Fruit fly (Drosophila melanogaster) whole organism, embryonic: ENCODE results near the gene Rnb.

Experiments used
- ATbp ChIP-seq: fragments of 200-800 bp; sonication (Bioruptor generic); optimal IDR thresholded peaks from 2 replicates; lab custom pipeline; 2017; ENCODE audit warnings: missing biosample characterization, mild to moderate bottlenecking, missing genetic modification characterization, missing genetic modification reagents
- B-H2 ChIP-seq: fragments of 200-800 bp; sonication (Bioruptor generic); optimal IDR thresholded peaks from 2 replicates; lab custom pipeline; 2018; ENCODE audit warnings: missing biosample characterization, mild to moderate bottlenecking, missing genetic modification characterization
- Bgb ChIP-seq: fragments of 200-800 bp; sonication (Bioruptor generic); IDR thresholded peaks from 2 replicates; pipeline ENCODE4 v1.3.6; 2022; ENCODE audit warnings: missing biosample characterization, missing genetic modification characterization; ENCODE audit not compliant: partially characterized antibody
- BtbVII ChIP-seq: fragments of 200-800 bp; sonication (Bioruptor generic); optimal IDR thresholded peaks from 3 replicates; lab custom pipeline; 2017; ENCODE audit warnings: missing biosample characterization, mild to moderate bottlenecking, missing genetic modification characterization
- Bteb2 ChIP-seq: fragments of 200-800 bp; sonication (Bioruptor generic); optimal IDR thresholded peaks from 2 replicates; lab custom pipeline; 2016; ENCODE audit warnings: missing biosample characterization, missing genetic modification characterization
- CG10462 ChIP-seq: fragments of 200-800 bp; sonication (Bioruptor generic); optimal IDR thresholded peaks from 2 replicates; lab custom pipeline; 2016; ENCODE audit warnings: missing biosample characterization, missing genetic modification characterization
- CG11696 ChIP-seq: fragments of 200-800 bp; sonication (Bioruptor generic); IDR thresholded peaks from 2 replicates; pipeline ENCODE4 v1.3.6; 2022; ENCODE audit warnings: missing biosample characterization, missing genetic modification characterization
- CG12071 ChIP-seq: fragments of 200-800 bp; sonication (Bioruptor generic); optimal IDR thresholded peaks from 3 replicates; lab custom pipeline; 2018; ENCODE audit warnings: missing biosample characterization, mild to moderate bottlenecking, missing genetic modification characterization
- CG12104 ChIP-seq: fragments of 200-800 bp; sonication (Bioruptor generic); optimal IDR thresholded peaks from 3 replicates; lab custom pipeline; 2016; ENCODE audit warnings: missing biosample characterization, missing genetic modification characterization
- CG13287 ChIP-seq: fragments of 200-800 bp; sonication (Bioruptor generic); IDR thresholded peaks from 2 replicates; pipeline ENCODE4 v1.3.6; 2022; ENCODE audit warnings: missing biosample characterization, missing genetic modification characterization; ENCODE audit not compliant: partially characterized antibody
- CG14014 ChIP-seq: fragments of 200-800 bp; sonication (Bioruptor generic); IDR thresholded peaks from 2 replicates; pipeline ENCODE4 v1.3.6; 2022; ENCODE audit warnings: missing biosample characterization, missing genetic modification characterization
- CG16863 ChIP-seq: fragments of 200-800 bp; sonication (Bioruptor generic); optimal IDR thresholded peaks from 3 replicates; lab custom pipeline; 2016; ENCODE audit warnings: missing biosample characterization, missing genetic modification characterization
- CG34224 ChIP-seq: fragments of 200-800 bp; sonication (Bioruptor generic); IDR thresholded peaks from 3 replicates; pipeline ENCODE4 v1.3.6; 2022; ENCODE audit warnings: missing biosample characterization, missing genetic modification characterization; ENCODE audit not compliant: partially characterized antibody
- CG4360 ChIP-seq: fragments of 200-800 bp; sonication (Bioruptor generic); IDR thresholded peaks from 2 replicates; pipeline ENCODE4 v1.3.6; 2022; ENCODE audit warnings: missing biosample characterization, missing genetic modification characterization
- CG4707 ChIP-seq: fragments of 200-800 bp; sonication (Bioruptor generic); optimal IDR thresholded peaks from 2 replicates; lab custom pipeline; 2018; ENCODE audit warnings: missing biosample characterization, mild to moderate bottlenecking, missing genetic modification characterization, moderate library complexity
- CG6854 ChIP-seq: fragments of 200-800 bp; sonication (Bioruptor generic); optimal IDR thresholded peaks from 3 replicates; lab custom pipeline; 2017; ENCODE audit warnings: missing biosample characterization, mild to moderate bottlenecking, missing genetic modification characterization
- CG7987 ChIP-seq: fragments of 200-800 bp; sonication (Bioruptor generic); optimal IDR thresholded peaks from 2 replicates; lab custom pipeline; 2018; ENCODE audit warnings: missing biosample characterization, mild to moderate bottlenecking, missing genetic modification characterization, moderate library complexity
- CG8359 ChIP-seq: fragments of 200-800 bp; sonication (Bioruptor generic); optimal IDR thresholded peaks from 2 replicates; lab custom pipeline; 2017; ENCODE audit warnings: missing biosample characterization, mild to moderate bottlenecking, missing genetic modification characterization, borderline replicate concordance
- CrebB ChIP-seq: fragments of 200-800 bp; sonication (Bioruptor generic); optimal IDR thresholded peaks from 3 replicates; lab custom pipeline; 2018; ENCODE audit warnings: missing biosample characterization, mild to moderate bottlenecking, missing genetic modification characterization
- Dbx ChIP-seq: fragments of 200-800 bp; sonication (Bioruptor generic); IDR thresholded peaks from 3 replicates; pipeline ENCODE4 v1.3.6; 2022; ENCODE audit warnings: missing biosample characterization, missing genetic modification characterization
- Dll ChIP-seq: fragments of 200-800 bp; sonication (Bioruptor generic); IDR thresholded peaks from 4 replicates; pipeline ENCODE4 v1.3.6; 2022; ENCODE audit warnings: missing biosample characterization, missing genetic modification characterization; ENCODE audit not compliant: partially characterized antibody
- Drgx ChIP-seq: fragments of 200-800 bp; sonication (Bioruptor generic); IDR thresholded peaks from 2 replicates; pipeline ENCODE4 v1.3.6; 2022; ENCODE audit warnings: missing biosample characterization, missing genetic modification characterization
- HLHmδ ChIP-seq: fragments of 200-800 bp; sonication (Bioruptor generic); optimal IDR thresholded peaks from 2 replicates; lab custom pipeline; 2018; ENCODE audit warnings: missing biosample characterization, mild to moderate bottlenecking, missing genetic modification characterization, moderate library complexity
- Sry-β ChIP-seq: fragments of 200-800 bp; sonication (Bioruptor generic); optimal IDR thresholded peaks from 2 replicates; lab custom pipeline; 2018; ENCODE audit warnings: missing biosample characterization, mild to moderate bottlenecking, missing genetic modification characterization, moderate library complexity
- Stat92E ChIP-seq, 3 experiments: fragments of >200 bp in 2 of 3; fragments of 200-800 bp in 1 of 3; sonication (Bioruptor generic) in 1 of 3; optimal IDR thresholded peaks; 2 replicates each; lab custom pipeline; 2017 to 2019; ENCODE audit warnings: missing biosample characterization in 3 of 3, missing genetic modification characterization in 3 of 3, mild to moderate bottlenecking in 1 of 3, moderate library complexity in 1 of 3
- Tbp ChIP-seq: fragments of >200 bp; optimal IDR thresholded peaks from 2 replicates; lab custom pipeline; 2018; ENCODE audit warnings: missing biosample characterization, missing genetic modification characterization
- YL-1 ChIP-seq: fragments of 200-800 bp; sonication (Bioruptor generic); optimal IDR thresholded peaks from 3 replicates; lab custom pipeline; 2017; ENCODE audit warnings: missing biosample characterization, mild to moderate bottlenecking, missing genetic modification characterization
- ato ChIP-seq: fragments of 200-800 bp; sonication (Bioruptor generic); IDR thresholded peaks from 2 replicates; pipeline ENCODE4 v1.3.6; 2022; ENCODE audit warnings: missing biosample characterization, missing genetic modification characterization; ENCODE audit not compliant: partially characterized antibody
- bbx ChIP-seq: fragments of 200-800 bp; sonication (Bioruptor generic); IDR thresholded peaks from 2 replicates; pipeline ENCODE4 v1.3.6; 2022; ENCODE audit warnings: missing biosample characterization, missing genetic modification characterization; ENCODE audit not compliant: partially characterized antibody
- cad ChIP-seq: fragments of >200 bp; optimal IDR thresholded peaks from 2 replicates; lab custom pipeline; 2017; ENCODE audit warnings: missing biosample characterization, missing genetic modification characterization
- chinmo ChIP-seq: fragments of 200-800 bp; sonication (Bioruptor generic); IDR thresholded peaks from 4 replicates; pipeline ENCODE4 v1.3.6; 2022; ENCODE audit warnings: missing biosample characterization, missing genetic modification characterization; ENCODE audit not compliant: partially characterized antibody
- ci ChIP-seq: fragments of 200-800 bp; sonication (Bioruptor generic); IDR thresholded peaks from 3 replicates; pipeline ENCODE4 v1.3.6; 2022; ENCODE audit warnings: missing biosample characterization, missing genetic modification characterization
- insv ChIP-seq, 2 experiments: fragments of 200-800 bp; sonication (Bioruptor generic); optimal IDR thresholded peaks; 3 replicates each; lab custom pipeline; 2016 to 2018; ENCODE audit warnings: missing biosample characterization in 2 of 2, missing genetic modification characterization in 2 of 2
- onecut ChIP-seq: fragments of 200-800 bp; sonication (Bioruptor generic); IDR thresholded peaks from 2 replicates; pipeline ENCODE4 v1.3.6; 2022; ENCODE audit warnings: missing biosample characterization, missing genetic modification characterization
- pb ChIP-seq: fragments of 200-800 bp; sonication (Bioruptor generic); optimal IDR thresholded peaks from 3 replicates; lab custom pipeline; 2016; ENCODE audit warnings: missing biosample characterization, missing genetic modification characterization
- pfk ChIP-seq: fragments of 200-800 bp; sonication (Bioruptor generic); optimal IDR thresholded peaks from 2 replicates; lab custom pipeline; 2018; ENCODE audit warnings: missing biosample characterization, mild to moderate bottlenecking, missing genetic modification characterization, moderate library complexity
- run ChIP-seq: fragments of 200-800 bp; sonication (Bioruptor generic); optimal IDR thresholded peaks from 3 replicates; lab custom pipeline; 2018; ENCODE audit warnings: missing biosample characterization, mild to moderate bottlenecking, missing genetic modification characterization
- sd ChIP-seq: fragments of 200-800 bp; sonication (Bioruptor generic); optimal IDR thresholded peaks from 3 replicates; lab custom pipeline; 2018; ENCODE audit warnings: missing biosample characterization, mild to moderate bottlenecking, missing genetic modification characterization, moderate library complexity
- sna ChIP-seq: fragments of 200-800 bp; sonication (Bioruptor generic); IDR thresholded peaks from 2 replicates; pipeline ENCODE4 v1.3.6; 2022; ENCODE audit warnings: missing biosample characterization, missing genetic modification characterization; ENCODE audit not compliant: partially characterized antibody
- so ChIP-seq: fragments of 200-800 bp; sonication (Bioruptor generic); IDR thresholded peaks from 3 replicates; pipeline ENCODE4 v1.3.6; 2022; ENCODE audit warnings: missing biosample characterization, missing genetic modification characterization
- sqz ChIP-seq: fragments of 200-800 bp; sonication (Bioruptor generic); optimal IDR thresholded peaks from 3 replicates; lab custom pipeline; 2018; ENCODE audit warnings: missing biosample characterization, mild to moderate bottlenecking, missing genetic modification characterization
- tna ChIP-seq: fragments of 200-800 bp; sonication (Bioruptor generic); IDR thresholded peaks from 2 replicates; pipeline ENCODE4 v1.3.6; 2022; ENCODE audit warnings: missing biosample characterization, missing genetic modification characterization; ENCODE audit not compliant: partially characterized antibody
- unpg ChIP-seq: fragments of 200-800 bp; sonication (Bioruptor generic); optimal IDR thresholded peaks from 3 replicates; lab custom pipeline; 2018; ENCODE audit warnings: missing biosample characterization, mild to moderate bottlenecking, missing genetic modification characterization, moderate library complexity
- vvl ChIP-seq: fragments of 200-800 bp; sonication (Bioruptor generic); IDR thresholded peaks from 2 replicates; pipeline ENCODE4 v1.3.6; 2022; ENCODE audit warnings: missing biosample characterization, missing genetic modification characterization
- yki ChIP-seq: fragments of >200 bp; optimal IDR thresholded peaks from 3 replicates; lab custom pipeline; 2018
- z ChIP-seq: fragments of 200-800 bp; sonication (Bioruptor generic); IDR thresholded peaks from 3 replicates; pipeline ENCODE4 v1.3.6; 2022; ENCODE audit warnings: missing biosample characterization, missing genetic modification characterization

The Rnb gene

DNA sequence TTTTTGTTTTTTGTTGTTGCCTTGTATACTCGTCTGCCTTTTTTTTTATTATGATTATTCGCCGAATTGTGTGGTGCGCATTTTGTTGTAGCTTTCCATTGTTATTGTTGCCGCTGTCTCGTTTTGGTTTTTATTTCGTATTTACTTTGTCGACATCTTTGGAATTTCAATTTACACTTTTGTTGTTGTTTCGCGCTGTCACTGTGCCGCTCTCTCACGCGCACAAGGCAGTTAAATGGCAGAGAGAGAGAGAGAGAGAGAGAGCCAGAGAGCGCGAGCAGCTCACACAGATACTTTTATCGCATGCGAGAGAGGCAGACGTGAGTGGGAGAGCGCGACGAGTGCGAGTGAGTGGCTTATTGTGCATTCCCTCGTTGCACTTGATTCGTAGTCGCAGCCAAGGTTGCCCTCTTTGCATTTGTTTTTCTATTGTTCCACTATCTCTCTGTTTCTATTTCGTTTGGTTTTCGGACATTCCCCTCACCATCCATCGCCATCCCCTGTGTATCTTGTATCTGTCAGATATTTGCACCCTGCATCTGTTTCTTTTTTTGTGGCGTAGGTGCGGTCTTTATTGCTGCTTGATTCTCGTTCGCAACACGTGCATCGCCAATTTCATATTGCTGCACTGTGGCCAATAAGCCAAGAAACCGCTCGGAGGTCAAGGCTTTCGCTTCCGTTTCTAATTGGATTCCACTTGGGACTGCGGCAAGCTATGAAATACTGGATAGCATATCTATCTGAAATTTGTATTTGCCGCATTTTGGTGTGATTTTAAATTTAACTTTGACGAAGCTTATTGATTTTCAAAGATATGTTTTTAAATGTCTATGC, 24.6 kb downstream of the Rnb start (continued):
- TF ChIP-seq pfk (GFP tag; lab: Kevin White, UChicago), result peak; percentile 48
- peak in 1 of 3 experiments; percentile 15 for TF ChIP-seq Stat92E (GFP tag; optimal IDR thresholded peaks at IDR 0.05; lab: Kevin White, UChicago)
- TF ChIP-seq CG7987, result peak; percentile 43
- peak; percentile 98 for TF ChIP-seq sd (tag; lab: Kevin White, UChicago)
- TF ChIP-seq Sry-β, result no peak
- peak; percentile 44 to 91 for TF ChIP-seq insv (GFP tag; optimal IDR thresholded peaks at IDR 0.05; lab: Kevin White, UChicago)
- peak; percentile 53 for TF ChIP-seq CG6854 (GFP tag; lab: Kevin White, UChicago)
- TF ChIP-seq Drgx, result 0 out of 2 replicates have a peak, but pooled peaks have one; percentile 37
- TF ChIP-seq CG12104, result no peak
- peak; percentile 38 for TF ChIP-seq cad (GFP tag; lab: Kevin White, UChicago)
- TF ChIP-seq run (tag; lab: Kevin White, UChicago), result peak; percentile 24
- peak; percentile 49; the same call in 1 of the 2 replicates for TF ChIP-seq tna (GFP tag; lab: Robert Waterston, UW)
- peak; percentile 26 for TF ChIP-seq BtbVII
- TF ChIP-seq vvl (GFP tag; lab: Robert Waterston, UW), result peak; percentile 43; the same call in 1 of the 2 replicates
- TF ChIP-seq bbx, result peak; percentile 71
- peak; percentile 85 for TF ChIP-seq CG34224
- TF ChIP-seq ATbp (GFP tag; lab: Kevin White, UChicago), result peak; percentile 40
- 0 out of 2 replicates have a peak, but pooled peaks have one; percentile 47 for TF ChIP-seq sna
- peak; percentile 38; the same call in 1 of the 2 replicates for TF ChIP-seq Bgb (GFP tag; lab: Robert Waterston, UW)
- no peak for TF ChIP-seq Bteb2
- TF ChIP-seq Tbp (GFP tag; lab: Kevin White, UChicago), result peak; percentile 83
- peak; percentile 97 for TF ChIP-seq chinmo (GFP tag; lab: Robert Waterston, UW)
- TF ChIP-seq ato (GFP tag; lab: Robert Waterston, UW), result no peak
- peak; percentile 23 for TF ChIP-seq B-H2 (GFP tag; lab: Kevin White, UChicago)
- TF ChIP-seq Dbx (GFP tag; lab: Robert Waterston, UW), result peak; percentile 13; the same call in 1 of the 3 replicates
- TF ChIP-seq onecut (GFP tag; lab: Robert Waterston, UW), result 0 out of 2 replicates have a peak, but pooled peaks have one; percentile 25
- TF ChIP-seq sqz (GFP tag; lab: Kevin White, UChicago), result peak; percentile 54
- peak; percentile 30 for TF ChIP-seq unpg (GFP tag; lab: Kevin White, UChicago)
- peak; percentile 98 for TF ChIP-seq z (GFP tag; lab: Robert Waterston, UW)
- TF ChIP-seq pb (GFP tag; lab: Kevin White, UChicago), result no peak
- TF ChIP-seq CG16863 (GFP tag; lab: Kevin White, UChicago), result no peak
- peak; percentile 8 for TF ChIP-seq YL-1 (GFP tag; lab: Kevin White, UChicago)
- TF ChIP-seq CrebB (tag; lab: Kevin White, UChicago), result peak; percentile 56
- peak; percentile 20 for TF ChIP-seq CG8359 (GFP tag; lab: Kevin White, UChicago)
- TF ChIP-seq CG4707 (GFP tag; lab: Kevin White, UChicago), result peak; percentile 22
- TF ChIP-seq Dll (GFP tag; lab: Robert Waterston, UW), result peak; percentile 62; the same call in 3 of the 4 replicates
- TF ChIP-seq so (GFP tag; lab: Robert Waterston, UW), result peak; percentile 47; the same call in 2 of the 3 replicates
- peak; percentile 29; the same call in 1 of the 2 replicates for TF ChIP-seq CG14014
- peak; percentile 91 for TF ChIP-seq CG4360 (GFP tag; lab: Robert Waterston, UW)
- 0 out of 2 replicates have a peak, but pooled peaks have one; percentile 21 for TF ChIP-seq CG11696 (GFP tag; lab: Robert Waterston, UW)
- TF ChIP-seq CG13287, result peak; percentile 50; the same call in 1 of the 2 replicates
- TF ChIP-seq yki, result peak; percentile 100
- peak; percentile 57; the same call in 1 of the 3 replicates for TF ChIP-seq ci (GFP tag; lab: Robert Waterston, UW)
- TF ChIP-seq CG12071 (GFP tag; lab: Kevin White, UChicago), result peak; percentile 29
- TF ChIP-seq CG10462 (GFP tag; lab: Kevin White, UChicago), result no peak
- peak; percentile 81 for TF ChIP-seq HLHmδ (GFP tag; lab: Kevin White, UChicago)
